Fruit fly (Drosophila melanogaster): ENCODE measurements around the gene Pex12.
A peak's percentile ranks its signal among the peaks of the same experiment; 100 is the strongest.

Gene Pex12

dm6 chr2L:852647-853111, 36.9 kb downstream of the Pex12 start, which contains the start of the genes CG4291 and kraken (continued):
- TF ChIP-seq chm (GFP tag; IDR thresholded peaks at IDR 0.05) (peak; percentile 67), CG33557 (GFP tag; optimal IDR thresholded peaks at IDR 0.05) (peak; percentile 13), ap (GFP tag; IDR thresholded peaks at IDR 0.05) (no peak), wor (GFP tag; IDR thresholded peaks at IDR 0.05) (no peak), sob (GFP tag; IDR thresholded peaks at IDR 0.05) (peak; percentile 60), Ssrp (tag; optimal IDR thresholded peaks at IDR 0.05) (peak; percentile 2), dmrt11E (tag; optimal IDR thresholded peaks at IDR 0.05) (peak; percentile 6), GATAe (GFP tag; conservative IDR thresholded peaks at IDR 0.05) (no peak), CG14014 (GFP tag; IDR thresholded peaks at IDR 0.05) (peak; percentile 61; the same call in 1 of the 2 replicates), pzg (GFP tag; optimal IDR thresholded peaks at IDR 0.05) (peak; percentile 90), usp (GFP tag; optimal IDR thresholded peaks at IDR 0.05) (no peak), CG13624 (GFP tag; optimal IDR thresholded peaks at IDR 0.05) (peak; percentile 71), lab (GFP tag; optimal IDR thresholded peaks at IDR 0.05) (peak; percentile 79), CG12071 (GFP tag; optimal IDR thresholded peaks at IDR 0.05) (no peak), odd (GFP tag; optimal IDR thresholded peaks at IDR 0.05) (peak; percentile 13), Hand (GFP tag; optimal IDR thresholded peaks at IDR 0.05) (no peak), rib (GFP tag; IDR thresholded peaks at IDR 0.05) (peak; percentile 57), Gug (GFP tag; IDR thresholded peaks at IDR 0.05) (peak; percentile 71; the same call in 2 of the 4 replicates), twi (tag; optimal IDR thresholded peaks at IDR 0.05) (peak; percentile 34), Mrtf (GFP tag; IDR thresholded peaks at IDR 0.05) (no peak; the same call in 2 of the 3 replicates), grn (GFP tag; optimal IDR thresholded peaks at IDR 0.05) (peak; percentile 22), CG43689 (GFP tag; IDR thresholded peaks at IDR 0.05) (no peak), CG11504 (tag; optimal IDR thresholded peaks at IDR 0.05) (peak; percentile 50), slou (GFP tag; optimal IDR thresholded peaks at IDR 0.05) (no peak), CG8089 (GFP tag; optimal IDR thresholded peaks at IDR 0.05) (peak; percentile 51), CG14441 (GFP tag; IDR thresholded peaks at IDR 0.05) (peak; percentile 57), tin (GFP tag; optimal IDR thresholded peaks at IDR 0.05) (peak; percentile 24), MTF-1 (GFP tag; optimal IDR thresholded peaks at IDR 0.05; ENCODE audit: borderline replicate concordance) (peak; percentile 64), CG11723 (GFP tag; optimal IDR thresholded peaks at IDR 0.05) (peak; percentile 30), Hr78 (GFP tag; optimal IDR thresholded peaks at IDR 0.05) (peak in 1 of 2 experiments; percentile 84), Six4 (GFP tag; optimal IDR thresholded peaks at IDR 0.05) (no peak), CG10147 (GFP tag; optimal IDR thresholded peaks at IDR 0.05) (peak; percentile 32), CG7786 (GFP tag; optimal IDR thresholded peaks at IDR 0.05) (peak; percentile 17), Xbp1 (GFP tag; optimal IDR thresholded peaks at IDR 0.05) (peak; percentile 68), nerfin-2 (GFP tag; IDR thresholded peaks at IDR 0.05; ENCODE audit: partially characterized antibody) (0 out of 2 replicates have a peak, but pooled peaks have one; percentile 31), CG3281 (GFP tag; optimal IDR thresholded peaks at IDR 0.05) (peak; percentile 37), CG32532 (GFP tag; IDR thresholded peaks at IDR 0.05) (peak; percentile 78), Mad (GFP tag; optimal IDR thresholded peaks at IDR 0.05) (peak; percentile 35), p53 (GFP tag; optimal IDR thresholded peaks at IDR 0.05) (peak; percentile 52), Optix (GFP tag; IDR thresholded peaks at IDR 0.05) (no peak), BEAF-32 (GFP tag; optimal IDR thresholded peaks at IDR 0.05) (peak; percentile 43), dan (GFP tag; IDR thresholded peaks at IDR 0.05) (no peak), Kr (GFP tag; optimal IDR thresholded peaks at IDR 0.05) (no peak), CG3163 (GFP tag; optimal IDR thresholded peaks at IDR 0.05) (peak; percentile 59), Awh (GFP tag; IDR thresholded peaks at IDR 0.05) (0 out of 2 replicates have a peak, but pooled peaks have one; percentile 17), CG4707 (GFP tag; optimal IDR thresholded peaks at IDR 0.05) (no peak), CG13894 (tag; optimal IDR thresholded peaks at IDR 0.05) (peak; percentile 77), Ets97D (GFP tag; optimal IDR thresholded peaks at IDR 0.05) (peak; percentile 7), CG31224 (GFP tag; IDR thresholded peaks at IDR 0.05) (peak; percentile 40), pum (GFP tag; optimal IDR thresholded peaks at IDR 0.05) (peak; percentile 43)
